Worm (Caenorhabditis elegans) whole organism, L4 larva: Measurements from ENCODE around the gene gob-1.

Experiments used
- F10B5.3 ChIP-seq: sonication (generic microtip); optimal IDR thresholded peaks from 2 replicates; lab custom pipeline; 2016; ENCODE audit warnings: mild to moderate bottlenecking, missing genetic modification characterization, missing compliant biosample characterization
- F26F4.8 ChIP-seq: fragments of 200-800 bp; sonication (Bioruptor generic); conservative IDR thresholded peaks from 2 replicates; pipeline ENCODE4 v1.3.6; 2022; ENCODE audit warnings: missing genetic modification characterization, missing compliant biosample characterization
- F37D6.2 ChIP-seq: sonication (generic microtip); optimal IDR thresholded peaks from 2 replicates; lab custom pipeline; 2016; ENCODE audit warnings: mild to moderate bottlenecking, missing genetic modification characterization, missing compliant biosample characterization
- F44E2.7 ChIP-seq: fragments of 200-800 bp; sonication (Bioruptor generic); IDR thresholded peaks from 2 replicates; pipeline ENCODE4 v2.1.2; 2022; ENCODE audit warnings: missing genetic modification characterization, missing compliant biosample characterization
- F49E8.2 ChIP-seq: sonication (generic microtip); optimal IDR thresholded peaks from 2 replicates; lab custom pipeline; 2016; ENCODE audit warnings: missing compliant biosample characterization, mild to moderate bottlenecking, missing genetic modification characterization, borderline replicate concordance
- T26A8.4 ChIP-seq: fragments of 200-800 bp; sonication (Bioruptor generic); IDR thresholded peaks from 2 replicates; pipeline ENCODE4 v1.3.6; 2022; ENCODE audit warnings: missing genetic modification characterization, missing compliant biosample characterization
- Y5F2A.4 ChIP-seq: fragments of 200-800 bp; sonication (Bioruptor generic); optimal IDR thresholded peaks from 2 replicates; lab custom pipeline; 2018; ENCODE audit warnings: mild to moderate bottlenecking, missing genetic modification characterization, missing compliant biosample characterization
- ZK337.2 ChIP-seq: fragments of 200-800 bp; sonication (Bioruptor generic); IDR thresholded peaks from 2 replicates; pipeline ENCODE4 v1.3.6; 2022; ENCODE audit warnings: missing genetic modification reagents, missing genetic modification characterization, missing compliant biosample characterization
- aha-1 ChIP-seq: fragments of 150-350 bp; peaks from one replicate; lab custom pipeline; 2014; ENCODE audit warnings: missing biosample characterization, missing genetic modification characterization
- ceh-44 ChIP-seq: fragments of 200-800 bp; sonication (Bioruptor generic); IDR thresholded peaks from 2 replicates; pipeline ENCODE4 v1.3.6; 2022; ENCODE audit warnings: missing genetic modification reagents, missing genetic modification characterization, missing compliant biosample characterization
- ceh-82 ChIP-seq: sonication (generic microtip); optimal IDR thresholded peaks from 2 replicates; lab custom pipeline; 2017; ENCODE audit warnings: missing biosample characterization, missing genetic modification characterization
- cey-2 ChIP-seq: sonication (generic microtip); optimal IDR thresholded peaks from 3 replicates; lab custom pipeline; 2017; ENCODE audit warnings: missing genetic modification characterization, mild to moderate bottlenecking, missing compliant biosample characterization, antibody characterized with exemption, borderline replicate concordance; ENCODE audit not compliant: insufficient read depth
- daf-16 ChIP-seq, 3 experiments: sonication (generic microtip); optimal IDR thresholded peaks; 2 replicates each; lab custom pipeline; 2016 to 2017; ENCODE audit warnings: missing genetic modification characterization in 3 of 3, missing genetic modification reagents in 3 of 3, mild to moderate bottlenecking in 2 of 3, missing compliant biosample characterization in 2 of 3, missing biosample characterization in 1 of 3, moderate library complexity in 1 of 3
- daf-19 ChIP-seq: fragments of 200-800 bp; sonication (Bioruptor generic); conservative IDR thresholded peaks from 2 replicates; pipeline ENCODE4 v1.3.6; 2022; ENCODE audit warnings: missing genetic modification characterization, missing compliant biosample characterization
- dmd-9 ChIP-seq: fragments of 200-800 bp; sonication (Bioruptor generic); IDR thresholded peaks from 2 replicates; pipeline ENCODE4 v1.3.6; 2022; ENCODE audit warnings: missing genetic modification reagents, missing genetic modification characterization, missing compliant biosample characterization
- egl-43 ChIP-seq: fragments of 200-800 bp; sonication (Bioruptor generic); IDR thresholded peaks from 2 replicates; pipeline ENCODE4 v1.3.6; 2022; ENCODE audit warnings: missing genetic modification reagents, missing genetic modification characterization, missing compliant biosample characterization
- fkh-10 ChIP-seq: fragments of 150-350 bp; optimal IDR thresholded peaks from 2 replicates; lab custom pipeline; 2014; ENCODE audit warnings: missing biosample characterization, missing genetic modification reagents, missing genetic modification characterization
- fos-1 ChIP-seq: fragments of 150-350 bp; optimal IDR thresholded peaks from 2 replicates; lab custom pipeline; 2014; ENCODE audit warnings: missing biosample characterization, missing genetic modification characterization
- gei-8 ChIP-seq: fragments of 200-800 bp; sonication (Bioruptor generic); optimal IDR thresholded peaks from 2 replicates; lab custom pipeline; 2018; ENCODE audit warnings: mild to moderate bottlenecking, missing genetic modification characterization, missing compliant biosample characterization
- hif-1 ChIP-seq, 2 experiments: sonication (generic microtip); optimal IDR thresholded peaks; 2 replicates each; lab custom pipeline; 2016 to 2017; ENCODE audit warnings: missing compliant biosample characterization in 2 of 2, missing genetic modification characterization in 2 of 2, missing genetic modification reagents in 2 of 2, missing genotype in 2 of 2, mild to moderate bottlenecking in 1 of 2
- hlh-11 ChIP-seq: fragments of 200-800 bp; sonication (Bioruptor generic); optimal IDR thresholded peaks from 2 replicates; lab custom pipeline; 2018; ENCODE audit warnings: mild to moderate bottlenecking, missing genetic modification characterization, missing compliant biosample characterization
- lin-13 ChIP-seq: fragments of 150-350 bp; optimal IDR thresholded peaks from 2 replicates; lab custom pipeline; 2014; ENCODE audit warnings: missing biosample characterization, missing genetic modification reagents, missing genetic modification characterization
- lin-39 ChIP-seq: fragments of 150-350 bp; optimal IDR thresholded peaks from 2 replicates; lab custom pipeline; 2014; ENCODE audit warnings: missing biosample characterization, missing genetic modification reagents, missing genetic modification characterization
- lir-3 ChIP-seq: sonication (generic microtip); optimal IDR thresholded peaks from 2 replicates; lab custom pipeline; 2016; ENCODE audit warnings: mild to moderate bottlenecking, missing genetic modification characterization, missing compliant biosample characterization
- lsy-2 ChIP-seq, 2 experiments: fragments of 150-350 bp in 1 of 2; sonication (generic microtip) in 1 of 2; optimal IDR thresholded peaks; 2 replicates each; lab custom pipeline; 2014 to 2017; ENCODE audit warnings: missing biosample characterization in 2 of 2, missing genetic modification characterization in 2 of 2
- madf-9 ChIP-seq: fragments of 200-800 bp; sonication (Bioruptor generic); conservative IDR thresholded peaks from 2 replicates; pipeline ENCODE4 v1.3.6; 2022; ENCODE audit warnings: missing genetic modification reagents, missing genetic modification characterization, missing compliant biosample characterization
- mes-2 ChIP-seq: sonication (generic microtip); optimal IDR thresholded peaks from 2 replicates; lab custom pipeline; 2016; ENCODE audit warnings: missing genotype, mild to moderate bottlenecking, missing genetic modification characterization, missing compliant biosample characterization; ENCODE audit not compliant: poor library complexity, severe bottlenecking
- mxl-2 ChIP-seq: fragments of 200-800 bp; sonication (Bioruptor generic); conservative IDR thresholded peaks from 2 replicates; pipeline ENCODE4 v1.3.6; 2022; ENCODE audit warnings: missing genetic modification reagents, missing genetic modification characterization, missing compliant biosample characterization
- nhr-11 ChIP-seq: fragments of 150-350 bp; optimal IDR thresholded peaks from 2 replicates; lab custom pipeline; 2014; ENCODE audit warnings: missing biosample characterization, missing genetic modification characterization
- nhr-25 ChIP-seq: sonication (generic microtip); optimal IDR thresholded peaks from 2 replicates; lab custom pipeline; 2017; ENCODE audit warnings: missing genetic modification characterization, mild to moderate bottlenecking, missing compliant biosample characterization, antibody characterized with exemption, moderate library complexity, borderline replicate concordance; ENCODE audit not compliant: insufficient read depth
- nhr-28 ChIP-seq: fragments of 150-350 bp; optimal IDR thresholded peaks from 2 replicates; lab custom pipeline; 2014; ENCODE audit warnings: missing biosample characterization, missing genetic modification characterization
- nhr-41 ChIP-seq: fragments of 200-800 bp; sonication (Bioruptor generic); IDR thresholded peaks from 2 replicates; pipeline ENCODE4 v1.3.6; 2022; ENCODE audit warnings: missing genetic modification reagents, missing genetic modification characterization, missing compliant biosample characterization
- pha-4 ChIP-seq, 2 experiments: fragments of 150-350 bp in 1 of 2; fragments of 200-800 bp in 1 of 2; sonication (Bioruptor generic) in 1 of 2; IDR thresholded peaks in 1 of 2; optimal IDR thresholded peaks in 1 of 2; 2 replicates each; pipeline versions ENCODE4 v1.3.6 to Lab custom; 2014 to 2022; ENCODE audit warnings: missing genetic modification characterization in 2 of 2, missing genetic modification reagents in 2 of 2, missing biosample characterization in 1 of 2, missing compliant biosample characterization in 1 of 2
- rbr-2 ChIP-seq: sonication (generic microtip); optimal IDR thresholded peaks from 2 replicates; lab custom pipeline; 2016; ENCODE audit warnings: missing genotype, missing genetic modification characterization, missing compliant biosample characterization
- saeg-2 ChIP-seq: fragments of 200-800 bp; sonication (Bioruptor generic); IDR thresholded peaks from 2 replicates; pipeline ENCODE4 v1.3.6; 2022; ENCODE audit warnings: missing genetic modification reagents, missing genetic modification characterization, missing compliant biosample characterization
- sdz-12 ChIP-seq: fragments of 200-800 bp; sonication (Bioruptor generic); optimal IDR thresholded peaks from 2 replicates; lab custom pipeline; 2018; ENCODE audit warnings: mild to moderate bottlenecking, missing genetic modification characterization, missing compliant biosample characterization
- set-16 ChIP-seq: fragments of 200-800 bp; sonication (Bioruptor generic); IDR thresholded peaks from 2 replicates; pipeline ENCODE4 v1.3.6; 2022; ENCODE audit warnings: missing genetic modification reagents, missing genetic modification characterization, missing compliant biosample characterization
- skn-1 ChIP-seq: fragments of 150-350 bp; optimal IDR thresholded peaks from 2 replicates; lab custom pipeline; 2014; ENCODE audit warnings: missing biosample characterization, missing genetic modification characterization
- tra-1 ChIP-seq: fragments of 200-800 bp; sonication (Bioruptor generic); IDR thresholded peaks from 2 replicates; pipeline ENCODE4 v1.3.6; 2022; ENCODE audit warnings: missing genetic modification reagents, missing genetic modification characterization, missing compliant biosample characterization
- unc-130 ChIP-seq: sonication (generic microtip); optimal IDR thresholded peaks from 2 replicates; lab custom pipeline; 2016; ENCODE audit warnings: missing genetic modification reagents, missing genetic modification characterization, missing compliant biosample characterization
- unc-39 ChIP-seq: sonication (generic microtip); optimal IDR thresholded peaks from 2 replicates; lab custom pipeline; 2017; ENCODE audit warnings: missing biosample characterization, missing genetic modification characterization
- unc-62 ChIP-seq, 3 experiments: fragments of 150-350 bp in 1 of 3; sonication (generic microtip); optimal IDR thresholded peaks in 2 of 3; peaks in 1 of 3; 1 replicate in 1 of 3; 2 replicates in 2 of 3; lab custom pipeline; 2014 to 2017; ENCODE audit warnings: missing biosample characterization in 3 of 3, missing genetic modification characterization in 3 of 3, missing genetic modification reagents in 3 of 3, missing genotype in 1 of 3
- vab-7 ChIP-seq: fragments of 200-800 bp; sonication (Bioruptor generic); IDR thresholded peaks from 2 replicates; pipeline ENCODE4 v1.3.6; 2022; ENCODE audit warnings: missing genetic modification reagents, missing genetic modification characterization, missing compliant biosample characterization

gob-1 gene

DNA sequence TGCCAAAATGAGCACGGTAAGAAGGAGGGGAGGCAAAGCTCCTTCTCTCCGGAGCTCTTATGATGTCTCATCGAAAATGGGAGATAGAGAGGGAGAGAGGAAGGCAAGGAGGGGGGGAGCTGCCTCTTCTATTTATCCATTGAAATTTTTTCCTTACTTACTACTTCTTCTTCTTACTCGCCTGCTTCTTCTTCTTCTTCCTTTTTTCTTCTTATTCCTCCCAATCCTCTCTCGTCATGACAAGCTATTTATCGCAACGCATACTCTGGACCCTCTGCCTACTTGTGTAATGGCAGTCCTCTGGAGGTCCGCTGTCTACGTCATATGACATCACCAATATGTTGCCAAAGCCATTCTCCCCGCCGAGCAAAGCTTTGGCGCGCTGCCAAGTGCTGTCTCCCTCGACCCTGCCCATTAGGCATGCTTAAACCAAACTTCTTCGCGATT is 41.8 kb downstream of the gob-1 start (continued):
- no peak for TF ChIP-seq nhr-28 (tag; lab: Kevin White, UChicago)
- no peak for TF ChIP-seq nhr-25 (tag; lab: Kevin White, UChicago)
- TF ChIP-seq unc-62 (GFP tag; optimal IDR thresholded peaks at IDR 0.05 in 1 of 2; lab: Kevin White, UChicago) = peak in 1 of 2 experiments; percentile 97
- TF ChIP-seq unc-62 (tag; optimal IDR thresholded peaks at IDR 0.05; lab: Kevin White, UChicago) = no peak
- TF ChIP-seq nhr-11 (tag; lab: Kevin White, UChicago) = peak; percentile 50
- TF ChIP-seq F37D6.2 (tag; lab: Kevin White, UChicago) = peak; percentile 76
- TF ChIP-seq T26A8.4 (GFP tag; lab: Robert Waterston, UW) = 0 out of 2 replicates have a peak, but pooled peaks have one; percentile 41
- TF ChIP-seq unc-39 (tag; lab: Kevin White, UChicago) = peak; percentile 25
- TF ChIP-seq ceh-44 = 0 out of 2 replicates have a peak, but pooled peaks have one; percentile 8
- no peak for TF ChIP-seq cey-2 (tag; lab: Kevin White, UChicago)
- peak; percentile 98 for TF ChIP-seq aha-1 (tag; lab: Kevin White, UChicago)
- TF ChIP-seq gei-8 (GFP tag; lab: Kevin White, UChicago) = no peak
- TF ChIP-seq pha-4 (GFP tag; IDR thresholded peaks at IDR 0.05; lab: Robert Waterston, UW) = peak; percentile 61; the same call in 1 of the 2 replicates
- no peak for TF ChIP-seq pha-4 (tag; optimal IDR thresholded peaks at IDR 0.05; lab: Kevin White, UChicago)
- 0 out of 2 replicates have a peak, but pooled peaks have one; percentile 26 for TF ChIP-seq ZK337.2 (GFP tag; lab: Robert Waterston, UW)
- TF ChIP-seq skn-1 = peak; percentile 33
- peak; percentile 73 for TF ChIP-seq rbr-2
- TF ChIP-seq hif-1 (tag; optimal IDR thresholded peaks at IDR 0.05; lab: Kevin White, UChicago) = peak in 1 of 2 experiments; percentile 55
- peak; percentile 70 for TF ChIP-seq hlh-11
- TF ChIP-seq fkh-10 = peak; percentile 75
- TF ChIP-seq F10B5.3 (tag; lab: Kevin White, UChicago) = no peak
- no peak for TF ChIP-seq lir-3 (tag; lab: Kevin White, UChicago)
- TF ChIP-seq tra-1 (GFP tag; lab: Robert Waterston, UW) = 0 out of 2 replicates have a peak, but pooled peaks have one; percentile 47
- TF ChIP-seq egl-43 (GFP tag; lab: Robert Waterston, UW) = peak; percentile 44; the same call in 1 of the 2 replicates
- TF ChIP-seq F49E8.2 (tag; lab: Kevin White, UChicago) = no peak
- TF ChIP-seq F26F4.8 (GFP tag; lab: Robert Waterston, UW) = no peak
- TF ChIP-seq mxl-2 (GFP tag; lab: Robert Waterston, UW) = 0 out of 2 replicates have a peak, but pooled peaks have one; percentile 28
- TF ChIP-seq set-16 = peak; percentile 63
- TF ChIP-seq dmd-9 (GFP tag; lab: Robert Waterston, UW) = no peak
- peak in 1 of 2 experiments; percentile 12 for TF ChIP-seq daf-16 (GFP tag; optimal IDR thresholded peaks at IDR 0.05; lab: Kevin White, UChicago)
- TF ChIP-seq daf-16 (tag; optimal IDR thresholded peaks at IDR 0.05; lab: Kevin White, UChicago) = no peak
- no peak for TF ChIP-seq lin-39 (tag; lab: Kevin White, UChicago)

DNA sequence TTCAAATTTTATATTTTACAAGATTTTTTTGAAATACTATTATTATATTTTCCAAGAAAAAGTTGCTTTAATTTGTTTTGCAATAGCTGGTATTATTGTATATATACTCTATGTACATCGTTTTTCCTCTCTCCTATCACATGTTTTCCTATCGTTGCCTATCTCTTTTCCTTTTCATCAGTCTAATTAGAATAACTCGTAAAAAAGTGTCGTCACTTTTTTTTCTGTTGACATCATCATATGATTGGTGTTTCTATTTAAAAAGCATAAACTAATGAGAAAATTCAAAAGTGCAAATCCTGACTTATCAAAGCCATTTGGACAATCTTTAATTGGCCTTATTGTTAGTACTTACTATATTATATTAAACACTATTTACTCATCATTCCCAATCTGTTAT is 42.6 kb downstream of the gob-1 start:
- TF ChIP-seq madf-9 (GFP tag; lab: Robert Waterston, UW) (no peak), lsy-2 (tag; optimal IDR thresholded peaks at IDR 0.05; lab: Kevin White, UChicago) (peak in 1 of 2 experiments; percentile 3)

DNA sequence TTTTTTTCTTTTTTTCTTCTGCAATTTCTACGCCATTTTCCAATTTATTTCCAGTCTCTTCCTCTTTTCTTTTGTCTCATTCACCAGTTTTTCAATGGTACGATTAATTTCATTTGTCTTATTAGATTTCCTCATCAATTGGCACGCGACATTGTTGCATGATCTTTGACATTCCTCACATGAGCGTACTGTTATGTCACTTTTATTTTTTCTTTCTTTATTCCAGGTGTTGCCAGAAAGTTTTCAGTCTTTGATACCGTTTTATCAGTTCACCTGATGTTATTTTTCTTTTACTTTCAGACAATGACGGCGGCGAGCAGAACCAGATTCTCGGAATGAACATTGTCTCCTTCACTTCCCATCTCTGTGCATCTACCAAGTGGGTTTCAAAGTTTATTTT is 44.0 kb downstream of the gob-1 start, which contains the start of the genes olrn-1 and C02C6.14:
TSS of gene olrn-1 (plus strand) at position 301 of the 400 bp plus-strand sequence.
TSS of gene C02C6.14 (plus strand) at position 304 of the 400 bp plus-strand sequence.
- TF ChIP-seq saeg-2 (GFP tag; lab: Robert Waterston, UW) (no peak), ceh-82 (no peak), daf-16 (GFP tag; optimal IDR thresholded peaks at IDR 0.05; lab: Kevin White, UChicago) (no peak), daf-16 (tag; optimal IDR thresholded peaks at IDR 0.05; lab: Kevin White, UChicago) (no peak), vab-7 (GFP tag; lab: Robert Waterston, UW) (no peak), F37D6.2 (tag; lab: Kevin White, UChicago) (no peak), Y5F2A.4 (GFP tag; lab: Kevin White, UChicago) (no peak), sdz-12 (GFP tag; lab: Kevin White, UChicago) (no peak), daf-19 (GFP tag; lab: Robert Waterston, UW) (no peak), lir-3 (tag; lab: Kevin White, UChicago) (no peak), fos-1 (tag; lab: Kevin White, UChicago) (no peak), unc-130 (GFP tag; lab: Kevin White, UChicago) (no peak), pha-4 (GFP tag; IDR thresholded peaks at IDR 0.05; lab: Robert Waterston, UW) (no peak), pha-4 (tag; optimal IDR thresholded peaks at IDR 0.05; lab: Kevin White, UChicago) (no peak), nhr-41 (GFP tag; lab: Robert Waterston, UW) (no peak), F44E2.7 (no peak), lin-13 (GFP tag; lab: Kevin White, UChicago) (no peak), mes-2 (tag; lab: Kevin White, UChicago) (no peak), aha-1 (tag; lab: Kevin White, UChicago) (no peak)
